Worm (Caenorhabditis elegans) whole organism, midembryonic: ENCODE data around the gene nspc-1.
"Not testable (repeated sequence)": the region's sequence is repeated elsewhere in the genome, so short reads cannot be mapped to it uniquely, and the experiment has no call there.

Experiments used
- T22C8.4 ChIP-seq: fragments of 200-800 bp; sonication (Bioruptor generic); IDR thresholded peaks from 2 replicates; pipeline ENCODE4 v1.3.6; 2022; ENCODE audit warnings: missing genetic modification characterization, missing compliant biosample characterization
- cog-1 ChIP-seq: sonication (generic microtip); optimal IDR thresholded peaks from 2 replicates; lab custom pipeline; 2016; ENCODE audit warnings: missing genetic modification characterization, missing compliant biosample characterization
- flt-1 ChIP-seq: fragments of 200-800 bp; sonication (Bioruptor generic); IDR thresholded peaks from 2 replicates; pipeline ENCODE4 v1.3.6; 2022; ENCODE audit warnings: missing genetic modification characterization, missing compliant biosample characterization
- klf-2 ChIP-seq: fragments of 200-800 bp; sonication (Bioruptor generic); conservative IDR thresholded peaks from 2 replicates; pipeline ENCODE4 v1.3.6; 2022; ENCODE audit warnings: missing genetic modification reagents, missing genetic modification characterization, missing compliant biosample characterization
- med-1 ChIP-seq: sonication (generic microtip); optimal IDR thresholded peaks from 2 replicates; lab custom pipeline; 2017; ENCODE audit warnings: missing genetic modification characterization, mild to moderate bottlenecking, missing compliant biosample characterization, antibody characterized with exemption, missing genetic modification reagents; ENCODE audit not compliant: insufficient read depth
- ref-1 ChIP-seq: fragments of 200-800 bp; sonication (Bioruptor generic); conservative IDR thresholded peaks from 2 replicates; pipeline ENCODE4 v1.3.6; 2022; ENCODE audit warnings: missing genetic modification reagents, missing genetic modification characterization, missing compliant biosample characterization
- tab-1 ChIP-seq: fragments of 200-800 bp; sonication (Bioruptor generic); IDR thresholded peaks from 2 replicates; pipeline ENCODE4 v1.3.6; 2022; ENCODE audit warnings: missing genetic modification characterization, missing compliant biosample characterization
- ztf-23 ChIP-seq: fragments of 200-800 bp; sonication (Bioruptor generic); IDR thresholded peaks from 2 replicates; pipeline ENCODE4 v1.3.6; 2022; ENCODE audit warnings: missing genetic modification reagents, missing genetic modification characterization, missing compliant biosample characterization
- ztf-29 ChIP-seq: fragments of 200-800 bp; sonication (Bioruptor generic); IDR thresholded peaks from 2 replicates; pipeline ENCODE4 v1.3.6; 2022; ENCODE audit warnings: missing genetic modification reagents, missing genetic modification characterization, missing compliant biosample characterization

The nspc-1 gene

ce11 chrX:8550099-8550498 lies 15.2 kb upstream of the nspc-1 start:
- TF ChIP-seq T22C8.4 (GFP tag; lab: Robert Waterston, UW) = no peak
- no peak for TF ChIP-seq med-1 (GFP tag; lab: Kevin White, UChicago)
- TF ChIP-seq ztf-23 (GFP tag; lab: Robert Waterston, UW) = no peak
- TF ChIP-seq flt-1 (GFP tag; lab: Robert Waterston, UW) = no peak
- no peak for TF ChIP-seq klf-2
- TF ChIP-seq tab-1 = no peak
- TF ChIP-seq ztf-29 (GFP tag; lab: Robert Waterston, UW) = no peak
- TF ChIP-seq cog-1 (tag; lab: Kevin White, UChicago) = no peak
- no peak for TF ChIP-seq ref-1

ce11 chrX:8549026-8549425 lies 14.1 kb upstream of the nspc-1 start, which contains the start of gene D2021.4:
Gene D2021.4 (minus strand): TSS chrX:8549073.
- no peak for TF ChIP-seq med-1 (GFP tag; lab: Kevin White, UChicago)
- TF ChIP-seq tab-1 = no peak
- no peak for TF ChIP-seq T22C8.4 (GFP tag; lab: Robert Waterston, UW)
- TF ChIP-seq ztf-29 (GFP tag; lab: Robert Waterston, UW) = no peak
- no peak for TF ChIP-seq ref-1
- TF ChIP-seq flt-1 (GFP tag; lab: Robert Waterston, UW) = no peak
- no peak for TF ChIP-seq cog-1 (tag; lab: Kevin White, UChicago)
- no peak for TF ChIP-seq klf-2
- TF ChIP-seq ztf-23 (GFP tag; lab: Robert Waterston, UW) = no peak

- TF ChIP-seq T22C8.4 (GFP tag; lab: Robert Waterston, UW) (no peak), cog-1 (tag; lab: Kevin White, UChicago) (peak; percentile 10)
Measured at ce11 chrX:8545971-8546442, 11.1 kb upstream of the nspc-1 start, which contains the start of gene sdha-1. Gene sdha-1 (minus strand): TSS chrX:8546021.

ce11 chrX:8541562-8541961 lies 6.7 kb upstream of the nspc-1 start, which contains the start of gene nspc-7:
Gene nspc-7 (plus strand): TSS chrX:8541862.
- TF ChIP-seq ref-1; T22C8.4 (GFP tag; lab: Robert Waterston, UW); flt-1 (GFP tag; lab: Robert Waterston, UW): not testable (repeated sequence)

- not testable (repeated sequence) for TF ChIP-seq med-1 (GFP tag; lab: Kevin White, UChicago); ref-1; flt-1 (GFP tag; lab: Robert Waterston, UW)
Measured at ce11 chrX:8538262-8538776, 3.4 kb upstream of the nspc-1 start, which contains the start of the genes nspc-4 and nspc-5. Gene nspc-4 (minus strand): TSS chrX:8538362. Gene nspc-5 (plus strand): TSS chrX:8538726.

ce11 chrX:8536791-8537190 lies 1.9 kb upstream of the nspc-1 start, which contains the start of gene nspc-3:
Gene nspc-3 (plus strand): TSS chrX:8537091.
- TF ChIP-seq ref-1 = no peak
- TF ChIP-seq ztf-23 (GFP tag; lab: Robert Waterston, UW) = no peak
- TF ChIP-seq tab-1 = no peak
- no peak for TF ChIP-seq flt-1 (GFP tag; lab: Robert Waterston, UW)
- no peak for TF ChIP-seq T22C8.4 (GFP tag; lab: Robert Waterston, UW)
- no peak for TF ChIP-seq med-1 (GFP tag; lab: Kevin White, UChicago)

ce11 chrX:8527950-8528349 lies 7.0 kb downstream of the nspc-1 start, which contains the start of gene flp-5:
Gene flp-5 (plus strand): TSS chrX:8528250.
- no peak for TF ChIP-seq T22C8.4 (GFP tag; lab: Robert Waterston, UW)
- TF ChIP-seq ref-1 = no peak
- no peak for TF ChIP-seq ztf-29 (GFP tag; lab: Robert Waterston, UW)
- no peak for TF ChIP-seq med-1 (GFP tag; lab: Kevin White, UChicago)
- no peak for TF ChIP-seq tab-1
- no peak for TF ChIP-seq flt-1 (GFP tag; lab: Robert Waterston, UW)
- TF ChIP-seq ztf-23 (GFP tag; lab: Robert Waterston, UW) = no peak
- no peak for TF ChIP-seq cog-1 (tag; lab: Kevin White, UChicago)
- no peak for TF ChIP-seq klf-2

- TF ChIP-seq tab-1 = no peak
- TF ChIP-seq klf-2 = no peak
- TF ChIP-seq cog-1 (tag; lab: Kevin White, UChicago) = no peak
- TF ChIP-seq flt-1 (GFP tag; lab: Robert Waterston, UW) = no peak
- no peak for TF ChIP-seq ztf-29 (GFP tag; lab: Robert Waterston, UW)
- no peak for TF ChIP-seq T22C8.4 (GFP tag; lab: Robert Waterston, UW)
Measured at ce11 chrX:8523000-8523399, 11.9 kb downstream of the nspc-1 start.

- TF ChIP-seq flt-1 (GFP tag; lab: Robert Waterston, UW) (no peak), ztf-23 (GFP tag; lab: Robert Waterston, UW) (no peak), med-1 (GFP tag; lab: Kevin White, UChicago) (no peak), T22C8.4 (GFP tag; lab: Robert Waterston, UW) (no peak), ztf-29 (GFP tag; lab: Robert Waterston, UW) (no peak), ref-1 (no peak), tab-1 (no peak), klf-2 (no peak), cog-1 (tag; lab: Kevin White, UChicago) (no peak)
Measured at ce11 chrX:8521614-8522013, 13.3 kb downstream of the nspc-1 start, which contains the start of gene C03G5.14. Gene C03G5.14 (plus strand): TSS chrX:8521914.

ce11 chrX:8520402-8520801 lies 14.5 kb downstream of the nspc-1 start, which contains the start of gene H03E18.2:
Gene H03E18.2 (minus strand): TSS chrX:8520502.
- TF ChIP-seq ztf-23 (GFP tag; lab: Robert Waterston, UW) (no peak), tab-1 (no peak), cog-1 (tag; lab: Kevin White, UChicago) (no peak), ztf-29 (GFP tag; lab: Robert Waterston, UW) (no peak), med-1 (GFP tag; lab: Kevin White, UChicago) (no peak)
